Worm (Caenorhabditis elegans): ENCODE results near the gene R11H6.2.

- TF ChIP-seq pqm-1 (tag; optimal IDR thresholded peaks at IDR 0.05) (no peak), hlh-8 (tag; optimal IDR thresholded peaks at IDR 0.05) (no peak), F13H6.1 (tag; optimal IDR thresholded peaks at IDR 0.05) (no peak), ztf-16 (tag; optimal IDR thresholded peaks at IDR 0.05) (no peak), ceh-14 (tag; optimal IDR thresholded peaks at IDR 0.05) (no peak), ceh-9 (tag; optimal IDR thresholded peaks at IDR 0.05) (no peak), sox-4 (tag; optimal IDR thresholded peaks at IDR 0.05) (no peak), fkh-10 (GFP tag; optimal IDR thresholded peaks at IDR 0.05) (no peak), tbx-2 (tag; optimal IDR thresholded peaks at IDR 0.05) (no peak)
Measured at ce11 chrV:14615671-14616070, 17.9 kb downstream of the R11H6.2 start.

All from whole organism, late embryonic.